Fruit fly (Drosophila melanogaster) whole organism, embryonic: Measurements from ENCODE around the gene CG8870.

ENCODE experiments used
- Bteb2 ChIP-seq: fragments of 200-800 bp; sonication (Bioruptor generic); optimal IDR thresholded peaks from 2 replicates; lab custom pipeline; 2016; ENCODE audit warnings: missing biosample characterization, missing genetic modification characterization
- CG10274 ChIP-seq: fragments of 200-800 bp; sonication (Bioruptor generic); optimal IDR thresholded peaks from 3 replicates; lab custom pipeline; 2017; ENCODE audit warnings: missing biosample characterization, mild to moderate bottlenecking, missing genetic modification characterization
- CG10543 ChIP-seq: fragments of 200-800 bp; sonication (Bioruptor generic); optimal IDR thresholded peaks from 3 replicates; lab custom pipeline; 2017; ENCODE audit warnings: missing biosample characterization, mild to moderate bottlenecking, missing genetic modification characterization, moderate library complexity
- CG12071 ChIP-seq: fragments of 200-800 bp; sonication (Bioruptor generic); optimal IDR thresholded peaks from 3 replicates; lab custom pipeline; 2018; ENCODE audit warnings: missing biosample characterization, mild to moderate bottlenecking, missing genetic modification characterization
- CG12104 ChIP-seq: fragments of 200-800 bp; sonication (Bioruptor generic); optimal IDR thresholded peaks from 3 replicates; lab custom pipeline; 2016; ENCODE audit warnings: missing biosample characterization, missing genetic modification characterization
- CG12236 ChIP-seq: fragments of 200-800 bp; sonication (Bioruptor generic); optimal IDR thresholded peaks from 2 replicates; lab custom pipeline; 2016; ENCODE audit warnings: missing biosample characterization, missing genetic modification characterization
- CG1233 ChIP-seq: fragments of 200-800 bp; sonication (Bioruptor generic); optimal IDR thresholded peaks from 4 replicates; lab custom pipeline; 2018; ENCODE audit warnings: missing biosample characterization, mild to moderate bottlenecking, missing genetic modification characterization
- CG13775 ChIP-seq: fragments of 200-800 bp; sonication (Bioruptor generic); optimal IDR thresholded peaks from 3 replicates; lab custom pipeline; 2017; ENCODE audit warnings: missing biosample characterization, mild to moderate bottlenecking, missing genetic modification characterization
- CG14965 ChIP-seq: fragments of 200-800 bp; sonication (Bioruptor generic); optimal IDR thresholded peaks from 2 replicates; lab custom pipeline; 2016; ENCODE audit warnings: missing biosample characterization, missing genetic modification characterization, borderline replicate concordance
- CG17328 ChIP-seq: fragments of 200-800 bp; sonication (Bioruptor generic); IDR thresholded peaks from 2 replicates; pipeline ENCODE4 v1.3.6; 2022; ENCODE audit warnings: missing biosample characterization, missing genetic modification characterization
- CG17912 ChIP-seq: fragments of 200-800 bp; sonication (Bioruptor generic); optimal IDR thresholded peaks from 2 replicates; lab custom pipeline; 2018; ENCODE audit warnings: missing biosample characterization, mild to moderate bottlenecking, missing genetic modification characterization
- CG18599 ChIP-seq: fragments of 200-800 bp; sonication (Bioruptor generic); optimal IDR thresholded peaks from 3 replicates; lab custom pipeline; 2017; ENCODE audit warnings: missing biosample characterization, missing genetic modification characterization, mild to moderate bottlenecking, moderate library complexity, missing genetic modification reagents
- CG30403 ChIP-seq: fragments of 200-800 bp; sonication (Bioruptor generic); optimal IDR thresholded peaks from 3 replicates; lab custom pipeline; 2016; ENCODE audit warnings: missing biosample characterization, missing genetic modification characterization
- CG31365 ChIP-seq: fragments of 200-800 bp; sonication (Bioruptor generic); optimal IDR thresholded peaks from 2 replicates; lab custom pipeline; 2018; ENCODE audit warnings: missing biosample characterization, mild to moderate bottlenecking, missing genetic modification characterization
- CG31388 ChIP-seq: fragments of 200-800 bp; sonication (Bioruptor generic); optimal IDR thresholded peaks from 2 replicates; lab custom pipeline; 2016; ENCODE audit warnings: missing biosample characterization, missing genetic modification characterization
- CG32532 ChIP-seq: fragments of 200-800 bp; sonication (Bioruptor generic); IDR thresholded peaks from 2 replicates; pipeline ENCODE4 v1.3.6; 2022; ENCODE audit warnings: missing biosample characterization, missing genetic modification characterization
- CG34422 ChIP-seq: fragments of 200-800 bp; sonication (Bioruptor generic); IDR thresholded peaks from 3 replicates; pipeline ENCODE4 v1.3.6; 2022; ENCODE audit warnings: missing biosample characterization, missing genetic modification characterization
- CG6791 ChIP-seq: fragments of 200-800 bp; sonication (Bioruptor generic); IDR thresholded peaks from 3 replicates; pipeline ENCODE4 v1.3.6; 2022; ENCODE audit warnings: missing biosample characterization, missing genetic modification characterization; ENCODE audit not compliant: partially characterized antibody
- CG7271 ChIP-seq: fragments of 200-800 bp; sonication (Bioruptor generic); optimal IDR thresholded peaks from 2 replicates; lab custom pipeline; 2018; ENCODE audit warnings: missing biosample characterization, mild to moderate bottlenecking, missing genetic modification characterization, moderate library complexity
- CG7556 ChIP-seq: fragments of 200-800 bp; sonication (Bioruptor generic); optimal IDR thresholded peaks from 2 replicates; lab custom pipeline; 2017; ENCODE audit warnings: missing biosample characterization, mild to moderate bottlenecking, missing genetic modification characterization
- CG7839 ChIP-seq: fragments of 200-800 bp; sonication (Bioruptor generic); optimal IDR thresholded peaks from 3 replicates; lab custom pipeline; 2018; ENCODE audit warnings: missing biosample characterization, mild to moderate bottlenecking, missing genetic modification characterization, moderate library complexity
- CG8359 ChIP-seq: fragments of 200-800 bp; sonication (Bioruptor generic); optimal IDR thresholded peaks from 2 replicates; lab custom pipeline; 2017; ENCODE audit warnings: missing biosample characterization, mild to moderate bottlenecking, missing genetic modification characterization, borderline replicate concordance
- CG8944 ChIP-seq: fragments of 200-800 bp; sonication (Bioruptor generic); optimal IDR thresholded peaks from 3 replicates; lab custom pipeline; 2016; ENCODE audit warnings: missing biosample characterization, missing genetic modification characterization
- CG9876 ChIP-seq: fragments of 200-800 bp; sonication (Bioruptor generic); optimal IDR thresholded peaks from 2 replicates; lab custom pipeline; 2016; ENCODE audit warnings: missing biosample characterization, missing genetic modification characterization
- D ChIP-seq, 2 experiments: fragments of 200-800 bp in 1 of 2; fragments of >200 bp in 1 of 2; sonication (Bioruptor generic) in 1 of 2; optimal IDR thresholded peaks; 2 replicates in 1 of 2; 3 replicates in 1 of 2; lab custom pipeline; 2017; ENCODE audit warnings: mild to moderate bottlenecking in 1 of 2, missing biosample characterization in 1 of 2, missing genetic modification characterization in 1 of 2, missing genetic modification reagents in 1 of 2
- Deaf1 ChIP-seq: fragments of 200-800 bp; optimal IDR thresholded peaks from 3 replicates; lab custom pipeline; 2019; ENCODE audit warnings: missing biosample characterization, mild to moderate bottlenecking, missing genetic modification characterization, moderate library complexity
- Dip2 ChIP-seq: fragments of 200-800 bp; sonication (Bioruptor generic); IDR thresholded peaks from 2 replicates; pipeline ENCODE4 v1.3.6; 2022; ENCODE audit warnings: missing biosample characterization, missing genetic modification characterization
- Dll ChIP-seq: fragments of 200-800 bp; sonication (Bioruptor generic); IDR thresholded peaks from 4 replicates; pipeline ENCODE4 v1.3.6; 2022; ENCODE audit warnings: missing biosample characterization, missing genetic modification characterization; ENCODE audit not compliant: partially characterized antibody
- GATAe ChIP-seq: fragments of 200-800 bp; sonication (Bioruptor generic); conservative IDR thresholded peaks from 2 replicates; pipeline ENCODE4 v1.3.6; 2022; ENCODE audit warnings: missing biosample characterization, missing genetic modification characterization
- Hr3 ChIP-seq: fragments of 200-800 bp; sonication (Bioruptor generic); optimal IDR thresholded peaks from 3 replicates; lab custom pipeline; 2016; ENCODE audit warnings: missing biosample characterization, missing genetic modification characterization
- abd-A ChIP-seq: fragments of 200-800 bp; sonication (Bioruptor generic); optimal IDR thresholded peaks from 3 replicates; lab custom pipeline; 2019; ENCODE audit warnings: missing biosample characterization, mild to moderate bottlenecking, missing genetic modification characterization, moderate library complexity
- ac ChIP-seq: fragments of 200-800 bp; sonication (Bioruptor generic); optimal IDR thresholded peaks from 3 replicates; lab custom pipeline; 2017; ENCODE audit warnings: missing biosample characterization, mild to moderate bottlenecking, missing genetic modification characterization
- btn ChIP-seq: fragments of 200-800 bp; sonication (Bioruptor generic); optimal IDR thresholded peaks from 2 replicates; lab custom pipeline; 2016; ENCODE audit warnings: missing biosample characterization, missing genetic modification characterization
- cad ChIP-seq: fragments of >200 bp; optimal IDR thresholded peaks from 2 replicates; lab custom pipeline; 2017; ENCODE audit warnings: missing biosample characterization, missing genetic modification characterization
- cwo ChIP-seq: fragments of 200-800 bp; sonication (Bioruptor generic); optimal IDR thresholded peaks from 3 replicates; lab custom pipeline; 2017; ENCODE audit warnings: missing biosample characterization, missing genetic modification characterization, mild to moderate bottlenecking, moderate library complexity, missing genetic modification reagents
- fd102C ChIP-seq: fragments of 200-800 bp; sonication (Bioruptor generic); optimal IDR thresholded peaks from 2 replicates; lab custom pipeline; 2018; ENCODE audit warnings: missing biosample characterization, mild to moderate bottlenecking, missing genetic modification characterization, moderate library complexity
- ftz-f1 ChIP-seq: fragments of 200-800 bp; sonication (Bioruptor generic); optimal IDR thresholded peaks from 2 replicates; lab custom pipeline; 2016; ENCODE audit warnings: missing biosample characterization, missing genetic modification characterization
- gcm ChIP-seq: fragments of 200-800 bp; sonication (Bioruptor generic); optimal IDR thresholded peaks from 2 replicates; lab custom pipeline; 2019; ENCODE audit warnings: missing biosample characterization, mild to moderate bottlenecking, missing genetic modification characterization, moderate library complexity
- gem ChIP-seq: fragments of 200-800 bp; sonication (Bioruptor generic); optimal IDR thresholded peaks from 2 replicates; lab custom pipeline; 2019; ENCODE audit warnings: missing biosample characterization, mild to moderate bottlenecking, missing genetic modification characterization, moderate library complexity
- gt ChIP-seq: fragments of 200-800 bp; sonication (Bioruptor generic); IDR thresholded peaks from 2 replicates; pipeline ENCODE4 v1.3.6; 2022; ENCODE audit warnings: missing biosample characterization, missing genetic modification characterization
- h ChIP-seq: fragments of >200 bp; optimal IDR thresholded peaks from 2 replicates; lab custom pipeline; 2017
- maf-S ChIP-seq: fragments of 200-800 bp; sonication (Bioruptor generic); optimal IDR thresholded peaks from 2 replicates; lab custom pipeline; 2016; ENCODE audit warnings: missing biosample characterization, missing genetic modification characterization
- nmo ChIP-seq: fragments of 200-800 bp; sonication (Bioruptor generic); optimal IDR thresholded peaks from 2 replicates; lab custom pipeline; 2018; ENCODE audit warnings: missing biosample characterization, mild to moderate bottlenecking, missing genetic modification characterization, moderate library complexity
- pnt ChIP-seq: fragments of 200-800 bp; sonication (Bioruptor generic); optimal IDR thresholded peaks from 3 replicates; lab custom pipeline; 2016; ENCODE audit warnings: missing biosample characterization, missing genetic modification characterization
- so ChIP-seq: fragments of 200-800 bp; sonication (Bioruptor generic); IDR thresholded peaks from 3 replicates; pipeline ENCODE4 v1.3.6; 2022; ENCODE audit warnings: missing biosample characterization, missing genetic modification characterization
- stc ChIP-seq: fragments of 200-800 bp; sonication (Bioruptor generic); IDR thresholded peaks from 2 replicates; pipeline ENCODE4 v1.3.6; 2022; ENCODE audit warnings: missing biosample characterization, missing genetic modification characterization
- vfl ChIP-seq: fragments of 200-800 bp; sonication (Bioruptor generic); optimal IDR thresholded peaks from 2 replicates; lab custom pipeline; 2016; ENCODE audit warnings: missing biosample characterization, missing genetic modification characterization

Gene CG8870

dm6 chr3R:13364175-13365174 lies 15.2 kb upstream of the CG8870 start, which contains the start of gene Dic1 (continued):
- TF ChIP-seq CG1233 (GFP tag; lab: Kevin White, UChicago) (peak; percentile 97), cwo (peak; percentile 97), CG7839 (tag; lab: Kevin White, UChicago) (peak; percentile 98), GATAe (peak; percentile 65), gcm (peak; percentile 95), CG8359 (GFP tag; lab: Kevin White, UChicago) (peak; percentile 90), ac (GFP tag; lab: Kevin White, UChicago) (peak; percentile 74), gem (tag; lab: Kevin White, UChicago) (peak; percentile 98), gt (GFP tag; lab: Robert Waterston, UW) (peak; percentile 69), CG31365 (peak; percentile 64), CG17328 (GFP tag; lab: Robert Waterston, UW) (peak; percentile 81), CG32532 (GFP tag; lab: Robert Waterston, UW) (peak; percentile 93), nmo (peak; percentile 99), h (lab: Kevin White, UChicago) (no peak), vfl (GFP tag; lab: Kevin White, UChicago) (peak; percentile 93), CG30403 (GFP tag; lab: Kevin White, UChicago) (peak; percentile 98), CG8944 (GFP tag; lab: Kevin White, UChicago) (peak; percentile 85), so (peak; percentile 86), pnt (peak; percentile 88), Hr3 (GFP tag; lab: Kevin White, UChicago) (peak; percentile 96), CG9876 (GFP tag; lab: Kevin White, UChicago) (peak; percentile 84), ftz-f1 (GFP tag; lab: Kevin White, UChicago) (peak; percentile 41), CG10274 (GFP tag; lab: Kevin White, UChicago) (peak; percentile 91), cad (no peak), CG34422 (GFP tag; lab: Robert Waterston, UW) (peak; percentile 88), fd102C (no peak), Deaf1 (peak; percentile 85), CG6791 (GFP tag; lab: Robert Waterston, UW) (no peak), D (optimal IDR thresholded peaks at IDR 0.05; lab: Kevin White, UChicago) (no peak), D (GFP tag; optimal IDR thresholded peaks at IDR 0.05; lab: Kevin White, UChicago) (peak; percentile 98), CG18599 (peak; percentile 98), CG12104 (GFP tag; lab: Kevin White, UChicago) (peak; percentile 99), CG12071 (GFP tag; lab: Kevin White, UChicago) (peak; percentile 89), CG12236 (peak; percentile 77), CG7556 (GFP tag; lab: Kevin White, UChicago) (peak; percentile 99), Dip2 (GFP tag; lab: Robert Waterston, UW) (peak; percentile 63; the same call in 1 of the 2 replicates), abd-A (peak; percentile 64), CG17912 (GFP tag; lab: Kevin White, UChicago) (peak; percentile 88), Bteb2 (GFP tag; lab: Kevin White, UChicago) (peak; percentile 93), CG7271 (tag; lab: Kevin White, UChicago) (peak; percentile 84), CG13775 (peak; percentile 98), CG14965 (GFP tag; lab: Kevin White, UChicago) (no peak), maf-S (GFP tag; lab: Kevin White, UChicago) (peak; percentile 87), stc (GFP tag; lab: Robert Waterston, UW) (peak; percentile 89), CG31388 (GFP tag; lab: Kevin White, UChicago) (peak; percentile 85), Dll (GFP tag; lab: Robert Waterston, UW) (0 out of 4 replicates have a peak, but pooled peaks have one; percentile 30), CG10543 (GFP tag; lab: Kevin White, UChicago) (peak; percentile 98), btn (GFP tag; lab: Kevin White, UChicago) (peak; percentile 74)
